Fruit fly (Drosophila melanogaster) whole organism, larva: Measurements from ENCODE around the gene CG31515.

Source experiments
- noc ChIP-seq: fragments of 200-800 bp; sonication (Bioruptor generic); optimal IDR thresholded peaks from 3 replicates; lab custom pipeline; 2019; ENCODE audit warnings: missing biosample characterization, mild to moderate bottlenecking, missing genetic modification characterization, moderate library complexity

CG31515 gene

dm6 chr3R:23388798-23389197 lies at the start of gene CG31515:
CG31515 (minus strand) TSS chr3R:23388898.
- TF ChIP-seq noc (tag; lab: Kevin White, UChicago): no peak

- no peak for TF ChIP-seq noc (tag; lab: Kevin White, UChicago)
Measured at dm6 chr3R:23438184-23438787, 49.6 kb upstream of the CG31515 start.

- TF ChIP-seq noc (tag; lab: Kevin White, UChicago): no peak
Measured at dm6 chr3R:23431355-23431754, 42.7 kb upstream of the CG31515 start.

DNA sequence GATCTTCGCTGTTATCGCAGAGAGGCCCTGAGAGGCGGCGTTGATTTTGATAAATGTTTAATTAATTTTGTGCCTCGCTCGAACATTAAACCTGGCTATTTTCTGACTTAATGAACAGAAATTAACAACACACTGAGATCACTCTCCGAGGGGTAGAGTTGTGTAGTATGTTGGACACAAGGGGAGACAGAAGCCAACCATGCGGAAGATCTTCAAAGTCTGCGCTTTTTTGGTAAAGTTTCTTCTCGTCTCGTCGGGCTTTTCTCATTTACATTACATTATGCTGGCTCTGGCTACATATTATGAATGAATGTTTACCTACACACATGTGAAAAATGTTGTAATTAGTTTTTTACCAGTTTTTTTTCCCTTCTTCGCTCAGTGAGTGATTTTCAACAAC lies 37.2 kb upstream of the CG31515 start, which contains the start of gene CG43694:
CG43694 (minus strand) TSS at position 101 of the 400 bp plus-strand sequence.
- TF ChIP-seq noc (tag; lab: Kevin White, UChicago): no peak

DNA sequence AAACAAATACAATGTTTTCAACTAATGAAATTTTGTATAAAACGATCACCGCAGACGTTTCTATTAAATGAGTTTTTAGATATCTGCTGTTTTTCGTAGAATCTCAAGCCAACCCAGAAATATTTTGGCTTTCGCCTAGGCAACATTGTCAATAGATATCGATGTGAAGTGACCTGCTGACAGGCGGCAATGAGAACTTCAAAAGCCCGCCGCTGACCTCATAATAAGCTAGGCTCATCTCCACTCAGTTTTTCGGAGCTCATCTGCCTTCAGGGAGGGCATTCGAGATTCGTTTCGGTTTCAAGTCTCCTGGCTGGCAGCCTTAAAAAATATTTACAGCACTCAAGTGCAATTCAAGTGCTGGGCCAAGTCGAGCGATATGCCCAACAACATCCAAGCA lies 36.4 kb upstream of the CG31515 start:
- TF ChIP-seq noc (tag; lab: Kevin White, UChicago): no peak

- TF ChIP-seq noc (tag; lab: Kevin White, UChicago): no peak
Measured at dm6 chr3R:23421925-23422324, 33.2 kb upstream of the CG31515 start.

- TF ChIP-seq noc (tag; lab: Kevin White, UChicago): no peak
Measured at dm6 chr3R:23417650-23418049, 29.0 kb upstream of the CG31515 start.

DNA sequence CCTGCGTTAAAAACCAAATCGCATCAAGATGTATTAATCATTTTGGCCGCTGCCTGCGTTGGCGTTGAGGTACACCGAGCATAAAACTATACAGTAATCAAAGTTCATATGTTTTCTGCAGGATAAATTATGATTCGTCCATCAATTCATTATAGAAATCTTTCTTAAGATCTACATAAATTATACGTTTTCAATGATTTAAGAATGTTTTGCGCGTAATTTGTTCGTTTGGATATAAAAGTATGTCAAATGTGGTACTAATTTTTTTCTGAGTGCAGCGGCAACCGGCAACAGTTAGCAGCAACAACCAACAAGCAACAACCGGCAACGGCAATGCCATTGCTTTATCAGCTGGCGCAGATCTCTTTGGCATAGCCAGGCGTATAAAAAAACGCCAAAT lies 27.9 kb upstream of the CG31515 start:
- TF ChIP-seq noc (tag; lab: Kevin White, UChicago): no peak

dm6 chr3R:23407880-23408279 lies 19.2 kb upstream of the CG31515 start:
- no peak for TF ChIP-seq noc (tag; lab: Kevin White, UChicago)

- TF ChIP-seq noc (tag; lab: Kevin White, UChicago): no peak
Measured at dm6 chr3R:23405209-23405608, 16.5 kb upstream of the CG31515 start, which contains the start of gene Ir94e. Ir94e (plus strand) TSS chr3R:23405509.

- no peak for TF ChIP-seq noc (tag; lab: Kevin White, UChicago)
Measured at dm6 chr3R:23403628-23404027, 14.9 kb upstream of the CG31515 start, which contains the start of gene CG17380. CG17380 (minus strand) TSS chr3R:23403728.

DNA sequence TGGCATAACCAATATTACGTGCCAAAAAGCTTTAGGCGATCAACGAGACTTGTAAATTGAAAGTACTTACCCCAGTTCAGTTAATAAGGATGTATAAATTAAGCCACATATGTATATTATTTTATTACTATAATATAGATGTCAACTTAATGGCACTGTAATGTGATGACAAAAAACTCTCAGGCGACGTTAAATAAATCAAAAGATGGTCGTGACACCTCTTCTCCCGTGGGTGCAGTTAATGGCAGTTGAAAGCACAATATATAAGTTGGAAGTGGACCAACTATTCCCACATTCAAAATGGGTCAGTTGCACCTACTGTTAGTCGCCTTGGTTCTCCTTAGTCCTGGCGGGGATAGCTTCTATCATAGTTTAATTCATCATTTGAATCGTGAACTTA lies 13.8 kb upstream of the CG31515 start, which contains the start of gene Ir94d:
Ir94d (plus strand) TSS at position 301 of the 400 bp plus-strand sequence.
- no peak for TF ChIP-seq noc (tag; lab: Kevin White, UChicago)

dm6 chr3R:23401519-23401918 lies 12.8 kb upstream of the CG31515 start:
- no peak for TF ChIP-seq noc (tag; lab: Kevin White, UChicago)

DNA sequence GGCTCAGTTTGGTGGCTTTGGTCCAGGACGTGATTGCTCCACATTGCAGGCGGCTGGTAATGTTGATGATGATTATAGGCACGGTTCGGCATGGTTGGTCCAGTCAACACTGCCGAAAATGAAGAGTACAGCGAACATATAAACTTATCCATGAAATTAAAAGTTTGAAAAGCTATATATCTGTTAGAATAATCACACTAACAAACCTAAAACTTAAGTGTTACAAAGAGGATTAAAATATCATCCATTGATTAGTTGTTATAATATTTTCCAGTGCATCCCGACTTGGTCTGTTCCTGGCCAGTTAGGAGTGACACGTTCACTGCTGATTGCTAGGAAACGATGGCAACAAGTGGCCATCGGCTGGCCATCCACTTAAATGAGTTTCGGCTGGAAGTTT lies 11.0 kb upstream of the CG31515 start:
- TF ChIP-seq noc (tag; lab: Kevin White, UChicago): no peak

DNA sequence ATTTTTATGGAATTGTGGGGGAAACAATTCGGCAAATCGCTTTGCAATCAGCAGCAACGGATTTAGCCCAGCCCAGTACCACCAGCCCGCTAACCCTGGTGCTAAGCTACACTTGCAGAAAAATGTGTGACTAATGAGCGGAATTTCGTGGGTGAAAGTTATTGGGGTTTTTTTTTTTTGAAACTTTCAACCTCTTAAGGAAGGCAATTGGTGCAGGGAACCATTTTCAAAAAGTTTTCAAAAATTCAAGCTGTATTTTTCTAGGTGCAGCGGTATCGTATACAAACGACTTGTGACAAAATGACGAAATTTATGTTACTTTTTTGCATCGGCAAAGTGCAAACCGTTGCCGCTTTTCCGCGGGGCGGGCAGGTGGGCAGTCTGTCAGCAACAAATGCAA lies 10.3 kb upstream of the CG31515 start:
- no peak for TF ChIP-seq noc (tag; lab: Kevin White, UChicago)

- no peak for TF ChIP-seq noc (tag; lab: Kevin White, UChicago)
Measured at dm6 chr3R:23396548-23397294, 8.0 kb upstream of the CG31515 start.

dm6 chr3R:23395720-23396119 lies 7.0 kb upstream of the CG31515 start:
- TF ChIP-seq noc (tag; lab: Kevin White, UChicago): no peak
